Fruit fly (Drosophila melanogaster): Measurements from ENCODE around the gene CG5194.
A peak's percentile ranks its signal among the peaks of the same experiment; 100 is the strongest.

CG5194 gene

DNA sequence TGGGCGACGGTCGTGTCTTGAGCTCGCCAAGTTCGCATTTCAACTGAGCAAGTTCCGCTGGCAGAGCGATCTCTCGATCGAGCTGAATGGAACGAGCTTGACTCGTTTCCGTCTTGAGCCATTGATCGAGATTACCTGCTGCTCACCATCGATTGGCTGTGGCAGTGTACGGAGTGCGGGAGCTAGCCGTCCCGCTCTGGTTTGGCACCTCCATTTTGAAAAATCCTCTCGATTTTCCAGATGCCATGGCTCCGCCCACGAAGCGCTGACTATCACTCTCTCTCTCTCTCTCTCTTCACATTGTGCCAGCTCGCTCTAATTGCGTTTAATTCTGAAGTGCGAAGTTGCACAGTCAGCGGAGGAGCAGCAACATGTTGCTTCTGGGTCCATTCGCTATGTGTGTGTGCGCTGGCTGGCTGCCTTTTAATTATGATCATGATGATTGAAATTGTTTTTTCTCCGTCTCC is 9.6 kb upstream of the CG5194 start, which contains the start of gene Doc2 (continued):
- TF ChIP-seq zf30C (GFP tag; optimal IDR thresholded peaks at IDR 0.05) (no peak), repo (GFP tag; optimal IDR thresholded peaks at IDR 0.05) (no peak), tll (GFP tag; optimal IDR thresholded peaks at IDR 0.05) (peak in 1 of 2 experiments; percentile 38), Adf1 (GFP tag; IDR thresholded peaks at IDR 0.05) (0 out of 2 replicates have a peak, but pooled peaks have one; percentile 16), twi (tag; optimal IDR thresholded peaks at IDR 0.05) (peak; percentile 4), Stat92E (GFP tag; optimal IDR thresholded peaks at IDR 0.05) (peak in 1 of 3 experiments; percentile 53), CG4360 (GFP tag; IDR thresholded peaks at IDR 0.05) (no peak), CG12391 (tag; optimal IDR thresholded peaks at IDR 0.05) (no peak), CG14441 (GFP tag; IDR thresholded peaks at IDR 0.05) (no peak), sr (GFP tag; IDR thresholded peaks at IDR 0.05) (peak; percentile 76), NC2β (GFP tag; optimal IDR thresholded peaks at IDR 0.05) (no peak), row (GFP tag; IDR thresholded peaks at IDR 0.05) (no peak), org-1 (GFP tag; optimal IDR thresholded peaks at IDR 0.05) (no peak), chm (GFP tag; IDR thresholded peaks at IDR 0.05) (peak; percentile 49; the same call in 1 of the 2 replicates), CG17361 (GFP tag; IDR thresholded peaks at IDR 0.05) (no peak), CG16863 (GFP tag; optimal IDR thresholded peaks at IDR 0.05) (no peak), CG34224 (GFP tag; IDR thresholded peaks at IDR 0.05; ENCODE audit: partially characterized antibody) (peak; percentile 12; the same call in 1 of the 3 replicates), CG13775 (GFP tag; optimal IDR thresholded peaks at IDR 0.05) (no peak), CG17612 (GFP tag; IDR thresholded peaks at IDR 0.05) (no peak), grn (GFP tag; optimal IDR thresholded peaks at IDR 0.05) (peak; percentile 17)

DNA sequence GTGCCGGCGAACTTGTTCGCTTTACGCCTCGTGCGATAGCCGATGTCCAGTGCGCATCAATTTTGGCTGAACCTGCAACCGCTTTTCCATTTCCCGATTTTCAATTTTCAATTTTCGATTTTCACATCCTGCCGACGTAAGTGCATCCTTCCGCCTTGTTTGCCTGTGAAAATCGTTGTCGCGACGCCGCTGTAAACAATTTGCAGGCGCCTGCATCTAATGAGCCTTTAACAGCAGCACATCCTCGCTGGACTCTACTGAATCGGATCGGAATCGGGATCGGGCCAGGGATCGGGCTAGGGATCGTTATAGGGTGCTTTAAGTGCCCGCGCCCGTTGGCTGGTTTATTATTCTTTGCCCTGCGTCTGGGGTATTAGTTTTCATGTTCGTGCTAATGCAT is 7.8 kb upstream of the CG5194 start:
- TF ChIP-seq fru (optimal IDR thresholded peaks at IDR 0.05) (no peak), zen (tag; optimal IDR thresholded peaks at IDR 0.05) (peak; percentile 96), pros (GFP tag; optimal IDR thresholded peaks at IDR 0.05) (no peak), CG12744 (GFP tag; optimal IDR thresholded peaks at IDR 0.05) (no peak), CG15479 (GFP tag; optimal IDR thresholded peaks at IDR 0.05) (peak; percentile 43), grau (tag; optimal IDR thresholded peaks at IDR 0.05) (no peak), danr (GFP tag; IDR thresholded peaks at IDR 0.05) (no peak), Xrp1 (GFP tag; IDR thresholded peaks at IDR 0.05) (no peak), tll (GFP tag; optimal IDR thresholded peaks at IDR 0.05) (peak in 1 of 2 experiments; percentile 15), Stat92E (GFP tag; optimal IDR thresholded peaks at IDR 0.05) (no peak), sd (tag; optimal IDR thresholded peaks at IDR 0.05) (no peak), tio (GFP tag; optimal IDR thresholded peaks at IDR 0.05) (no peak)

DNA sequence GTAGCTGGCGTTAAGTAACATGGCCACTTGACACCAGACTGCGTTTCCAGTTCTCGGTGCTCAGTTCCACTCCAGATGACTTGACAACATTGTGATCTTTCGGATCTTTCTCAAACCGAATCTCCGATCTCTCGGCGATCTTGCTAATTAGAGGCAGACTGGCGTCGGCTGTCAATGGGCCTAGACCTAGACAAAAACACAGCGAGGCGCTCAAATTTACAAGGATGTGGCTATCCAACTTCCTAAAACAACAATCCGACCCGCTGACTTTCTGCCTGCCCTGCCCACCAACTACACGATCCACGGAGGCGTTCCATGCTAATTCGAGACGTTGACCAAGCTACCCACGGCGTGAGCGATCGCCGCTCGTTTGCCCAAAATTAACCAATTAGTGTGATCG is 4.1 kb upstream of the CG5194 start:
- TF ChIP-seq B-H1 (GFP tag; IDR thresholded peaks at IDR 0.05) (no peak), CG12236 (GFP tag; optimal IDR thresholded peaks at IDR 0.05) (no peak), zen (tag; optimal IDR thresholded peaks at IDR 0.05) (peak; percentile 93), fu2 (GFP tag; optimal IDR thresholded peaks at IDR 0.05) (no peak), lmd (GFP tag; IDR thresholded peaks at IDR 0.05) (no peak), twi (tag; optimal IDR thresholded peaks at IDR 0.05) (peak; percentile 16)

DNA sequence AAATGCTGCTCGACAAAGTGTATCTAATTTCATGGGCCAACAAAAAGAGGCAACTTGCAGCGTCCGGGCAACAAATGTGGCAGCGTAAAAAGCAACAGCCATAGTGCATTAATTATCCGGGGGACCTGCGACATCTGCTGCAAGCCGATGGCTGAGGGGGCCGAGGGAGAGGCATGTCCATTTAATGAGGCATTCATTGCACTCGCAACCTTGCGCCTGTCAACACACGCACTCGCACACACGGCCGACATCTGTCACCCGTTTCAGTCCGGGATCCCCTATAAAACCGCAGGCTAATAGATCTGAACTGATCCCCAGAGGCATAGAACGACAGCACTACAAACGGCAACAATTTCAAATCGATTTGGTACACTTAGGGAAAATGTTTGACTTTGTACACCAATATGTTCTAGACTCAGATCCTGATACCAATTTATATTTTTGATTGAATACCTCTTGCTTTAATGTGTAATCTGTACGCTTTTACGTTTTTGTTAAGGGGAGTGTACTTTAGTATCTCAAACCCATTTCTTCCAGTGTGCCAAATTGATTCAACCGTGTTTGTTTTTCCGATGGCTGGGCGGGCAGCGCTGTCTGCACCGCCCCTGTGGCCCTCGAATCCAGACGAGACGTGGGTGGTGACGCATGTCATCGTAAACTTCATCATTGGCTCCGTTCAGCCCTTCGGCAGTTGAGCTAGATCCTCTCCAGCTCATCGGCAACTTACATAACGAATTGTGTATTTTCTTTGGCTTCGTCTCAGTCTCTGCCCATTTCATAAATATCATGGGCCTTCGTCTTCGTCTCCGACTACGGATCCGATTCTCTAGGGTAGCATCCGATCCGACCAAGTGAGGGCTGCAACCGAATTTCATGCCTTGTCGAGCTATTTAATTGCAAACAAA is 2.1 kb upstream of the CG5194 start:
- peak; percentile 89 for TF ChIP-seq dmrt11E (tag; optimal IDR thresholded peaks at IDR 0.05)
- TF ChIP-seq Lhr (GFP tag; optimal IDR thresholded peaks at IDR 0.05): peak; percentile 36
- TF ChIP-seq gcm (GFP tag; optimal IDR thresholded peaks at IDR 0.05): peak; percentile 67
- peak; percentile 71 for TF ChIP-seq CG10209 (GFP tag; optimal IDR thresholded peaks at IDR 0.05)
- 0 out of 2 replicates have a peak, but pooled peaks have one; percentile 43 for TF ChIP-seq CG32767 (GFP tag; IDR thresholded peaks at IDR 0.05)
- TF ChIP-seq nau (GFP tag; optimal IDR thresholded peaks at IDR 0.05): no peak
- peak; percentile 85 for TF ChIP-seq Camta (GFP tag; optimal IDR thresholded peaks at IDR 0.05)
- TF ChIP-seq CG31441 (GFP tag; IDR thresholded peaks at IDR 0.05): peak; percentile 66; the same call in 1 of the 2 replicates
- peak; percentile 71 for TF ChIP-seq CG7839 (tag; optimal IDR thresholded peaks at IDR 0.05)
- TF ChIP-seq CG4854 (GFP tag; optimal IDR thresholded peaks at IDR 0.05): no peak
- TF ChIP-seq CG6272 (GFP tag; IDR thresholded peaks at IDR 0.05): peak; percentile 55; the same call in 1 of the 2 replicates
- peak; percentile 55 for TF ChIP-seq tx (GFP tag; optimal IDR thresholded peaks at IDR 0.05)

All from whole organism, embryonic.